Fruit fly (Drosophila melanogaster) S2 (cell line): ENCODE results near the gene CG6761.

Source experiments
- CG8478 ChIP-seq: fragments of >200 bp; optimal IDR thresholded peaks from 2 replicates; lab custom pipeline; 2018
- CTCF ChIP-seq, 2 experiments: fragments of >200 bp; optimal IDR thresholded peaks; 2 replicates each; lab custom pipeline; 2018

DNA sequence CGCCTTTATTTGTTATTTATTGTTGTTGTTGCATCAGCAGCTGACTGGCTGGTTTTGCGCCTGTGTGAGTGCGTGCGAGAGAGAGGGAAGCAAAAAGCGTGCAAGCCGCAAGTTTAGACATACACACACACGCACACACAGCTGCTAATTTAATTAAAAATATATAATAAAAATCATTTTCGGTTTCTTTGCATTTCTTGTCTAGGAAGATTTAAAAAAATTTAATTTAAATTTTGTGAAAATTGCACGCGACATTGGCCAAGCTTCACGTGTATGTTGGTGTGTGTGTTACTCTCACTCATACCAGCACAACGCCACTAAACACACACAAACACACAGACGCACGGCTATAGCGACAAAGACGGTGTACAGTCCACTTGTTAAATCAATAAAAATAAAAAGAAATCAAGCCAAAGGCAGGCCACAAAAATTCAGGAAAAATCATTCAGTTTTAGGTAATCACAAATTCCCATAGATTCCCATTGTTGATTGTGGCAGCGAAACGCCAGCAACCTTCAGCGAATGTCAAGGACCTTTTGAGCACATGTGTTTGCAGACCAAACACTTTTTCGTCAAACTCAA is 9.8 kb downstream of the CG6761 start:
- TF ChIP-seq CG8478 (lab: Kevin White, UChicago), result no peak
- no peak for TF ChIP-seq CTCF (optimal IDR thresholded peaks at IDR 0.05; lab: Kevin White, UChicago)
